Worm (Caenorhabditis elegans) whole organism, mixed stage, embryonic: ENCODE results near the gene D1014.4.

ENCODE experiments used
- blmp-1 ChIP-seq: fragments of 150-350 bp; optimal IDR thresholded peaks from 2 replicates; lab custom pipeline; 2014; ENCODE audit warnings: missing biosample characterization, missing genetic modification characterization
- cnd-1 ChIP-seq: fragments of 200-800 bp; sonication (Bioruptor generic); optimal IDR thresholded peaks from 2 replicates; lab custom pipeline; 2018; ENCODE audit warnings: mild to moderate bottlenecking, missing genetic modification characterization, missing compliant biosample characterization
- lsy-2 ChIP-seq: fragments of 150-350 bp; optimal IDR thresholded peaks from 2 replicates; lab custom pipeline; 2014; ENCODE audit warnings: missing biosample characterization, missing genetic modification characterization
- nhr-12 ChIP-seq: fragments of 150-350 bp; optimal IDR thresholded peaks from 2 replicates; lab custom pipeline; 2014; ENCODE audit warnings: missing biosample characterization, missing genetic modification characterization
- nhr-237 ChIP-seq: fragments of 150-350 bp; optimal IDR thresholded peaks from 2 replicates; lab custom pipeline; 2014; ENCODE audit warnings: missing biosample characterization, missing genetic modification characterization
- pha-4 ChIP-seq: fragments of 150-350 bp; optimal IDR thresholded peaks from 2 replicates; lab custom pipeline; 2018; ENCODE audit warnings: missing biosample characterization, missing genetic modification reagents, missing genetic modification characterization
- snpc-4 ChIP-seq: fragments of 150-350 bp; optimal IDR thresholded peaks from 2 replicates; lab custom pipeline; 2014; ENCODE audit warnings: missing biosample characterization, missing genetic modification characterization
- unc-62 ChIP-seq: fragments of 150-350 bp; optimal IDR thresholded peaks from 2 replicates; lab custom pipeline; 2014; ENCODE audit warnings: missing biosample characterization, missing genetic modification reagents, missing genetic modification characterization
- ztf-11 ChIP-seq: fragments of 150-350 bp; optimal IDR thresholded peaks from 2 replicates; lab custom pipeline; 2014; ENCODE audit warnings: missing biosample characterization, missing genetic modification characterization

DNA sequence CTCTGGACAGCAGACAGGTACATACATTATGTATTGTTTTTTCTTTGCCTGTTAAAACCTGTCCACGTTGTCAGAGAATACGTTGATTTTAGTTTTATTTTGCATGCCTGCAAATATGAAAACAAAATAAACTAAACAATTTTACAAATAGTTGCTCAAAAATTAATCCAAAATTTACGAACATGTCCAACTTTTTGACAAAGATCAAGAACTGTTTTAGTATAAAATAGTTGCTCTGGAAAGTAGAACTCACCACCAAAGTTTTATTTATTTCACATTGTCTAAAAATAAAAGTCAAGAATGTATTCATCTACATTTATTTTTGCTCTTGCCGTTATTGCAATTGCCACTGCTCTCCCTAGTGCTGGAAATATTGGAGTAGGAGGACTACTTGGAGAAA lies 28.6 kb upstream of the D1014.4 start, which contains the start of gene srlf-16:
- TF ChIP-seq lsy-2 (tag; lab: Kevin White, UChicago) = no peak
- no peak for TF ChIP-seq unc-62 (GFP tag; lab: Kevin White, UChicago)
- TF ChIP-seq cnd-1 (tag; lab: Kevin White, UChicago) = no peak
- no peak for TF ChIP-seq nhr-237
- no peak for TF ChIP-seq ztf-11 (tag; lab: Kevin White, UChicago)
- no peak for TF ChIP-seq snpc-4 (tag; lab: Kevin White, UChicago)
- no peak for TF ChIP-seq blmp-1 (tag; lab: Kevin White, UChicago)
- TF ChIP-seq pha-4 (tag; lab: Kevin White, UChicago) = no peak
- no peak for TF ChIP-seq nhr-12 (tag; lab: Kevin White, UChicago)
